Worm (Caenorhabditis elegans) whole organism, late embryonic: ENCODE measurements around the gene sre-27.

Source experiments
- K02D7.2 ChIP-seq: sonication (generic microtip); optimal IDR thresholded peaks from 2 replicates; lab custom pipeline; 2017; ENCODE audit warnings: mild to moderate bottlenecking, missing genetic modification characterization, missing compliant biosample characterization
- Y22D7AL.16 ChIP-seq: sonication (generic microtip); optimal IDR thresholded peaks from 2 replicates; lab custom pipeline; 2016; ENCODE audit warnings: missing genetic modification characterization, missing compliant biosample characterization
- ama-1 ChIP-seq: fragments of 150-350 bp; optimal IDR thresholded peaks from 2 replicates; lab custom pipeline; 2014
- ceh-2 ChIP-seq: sonication (generic microtip); optimal IDR thresholded peaks from 2 replicates; lab custom pipeline; 2016; ENCODE audit warnings: missing genotype, missing genetic modification characterization, missing compliant biosample characterization
- ceh-34 ChIP-seq: sonication (generic microtip); optimal IDR thresholded peaks from 2 replicates; lab custom pipeline; 2016; ENCODE audit warnings: mild to moderate bottlenecking, missing genetic modification characterization, missing compliant biosample characterization
- ceh-9 ChIP-seq: sonication (generic microtip); optimal IDR thresholded peaks from 2 replicates; lab custom pipeline; 2016; ENCODE audit warnings: mild to moderate bottlenecking, missing genetic modification characterization, inconsistent platforms, missing compliant biosample characterization
- che-1 ChIP-seq: sonication (generic microtip); optimal IDR thresholded peaks from 2 replicates; lab custom pipeline; 2016; ENCODE audit warnings: mild to moderate bottlenecking, missing genetic modification characterization, missing compliant biosample characterization
- dve-1 ChIP-seq: sonication (generic microtip); optimal IDR thresholded peaks from 2 replicates; lab custom pipeline; 2017; ENCODE audit warnings: antibody characterized with exemption, mild to moderate bottlenecking, missing genetic modification characterization, missing compliant biosample characterization
- elt-2 ChIP-seq: sonication (generic microtip); optimal IDR thresholded peaks from 2 replicates; lab custom pipeline; 2016; ENCODE audit warnings: missing genetic modification reagents, missing genetic modification characterization, missing compliant biosample characterization
- elt-4 ChIP-seq: sonication (generic microtip); optimal IDR thresholded peaks from 2 replicates; lab custom pipeline; 2016; ENCODE audit warnings: missing genetic modification characterization, missing compliant biosample characterization
- ets-4 ChIP-seq: sonication (generic microtip); optimal IDR thresholded peaks from 2 replicates; lab custom pipeline; 2016; ENCODE audit warnings: missing genetic modification characterization, missing compliant biosample characterization
- eyg-1 ChIP-seq: sonication (generic microtip); optimal IDR thresholded peaks from 2 replicates; lab custom pipeline; 2016; ENCODE audit warnings: missing genotype, missing genetic modification characterization, missing compliant biosample characterization
- fax-1 ChIP-seq: sonication (generic microtip); optimal IDR thresholded peaks from 2 replicates; lab custom pipeline; 2016; ENCODE audit warnings: missing genotype, missing genetic modification characterization, missing compliant biosample characterization
- gmeb-2 ChIP-seq: sonication (generic microtip); optimal IDR thresholded peaks from 2 replicates; lab custom pipeline; 2016; ENCODE audit warnings: missing genetic modification characterization, inconsistent platforms, missing compliant biosample characterization
- hlh-13 ChIP-seq: fragments of 200-800 bp; sonication (Bioruptor generic); optimal IDR thresholded peaks from 2 replicates; lab custom pipeline; 2018; ENCODE audit warnings: mild to moderate bottlenecking, missing genetic modification characterization, missing compliant biosample characterization
- lim-6 ChIP-seq: sonication (generic microtip); optimal IDR thresholded peaks from 2 replicates; lab custom pipeline; 2016; ENCODE audit warnings: missing genetic modification characterization, missing compliant biosample characterization
- madf-2 ChIP-seq: sonication (generic microtip); optimal IDR thresholded peaks from 2 replicates; lab custom pipeline; 2017; ENCODE audit warnings: missing genetic modification characterization, missing compliant biosample characterization
- nhr-11 ChIP-seq: fragments of 150-350 bp; optimal IDR thresholded peaks from 2 replicates; lab custom pipeline; 2014; ENCODE audit warnings: missing biosample characterization, missing genetic modification characterization
- nhr-232 ChIP-seq: sonication (generic microtip); optimal IDR thresholded peaks from 2 replicates; lab custom pipeline; 2016; ENCODE audit warnings: missing genetic modification characterization, missing compliant biosample characterization
- npax-4 ChIP-seq: sonication (generic microtip); optimal IDR thresholded peaks from 2 replicates; lab custom pipeline; 2016; ENCODE audit warnings: missing genetic modification characterization, missing compliant biosample characterization
- pag-3 ChIP-seq: sonication (generic microtip); optimal IDR thresholded peaks from 2 replicates; lab custom pipeline; 2016; ENCODE audit warnings: missing compliant biosample characterization, missing genetic modification characterization, borderline replicate concordance
- pat-9 ChIP-seq: fragments of 200-800 bp; sonication (Bioruptor generic); optimal IDR thresholded peaks from 2 replicates; lab custom pipeline; 2018; ENCODE audit warnings: mild to moderate bottlenecking, missing genetic modification characterization, moderate library complexity, missing compliant biosample characterization
- pax-1 ChIP-seq: fragments of 150-350 bp; optimal IDR thresholded peaks from 2 replicates; lab custom pipeline; 2014; ENCODE audit warnings: missing biosample characterization, missing genetic modification characterization
- pha-4 ChIP-seq: fragments of 150-350 bp; optimal IDR thresholded peaks from 2 replicates; lab custom pipeline; 2018; ENCODE audit warnings: missing biosample characterization, missing genetic modification reagents, missing genetic modification characterization
- pqm-1 ChIP-seq: sonication (generic microtip); optimal IDR thresholded peaks from 2 replicates; lab custom pipeline; 2016; ENCODE audit warnings: missing genetic modification characterization, missing compliant biosample characterization
- pros-1 ChIP-seq: fragments of 150-350 bp; optimal IDR thresholded peaks from 2 replicates; lab custom pipeline; 2014; ENCODE audit warnings: missing biosample characterization, missing genetic modification reagents, missing genetic modification characterization
- ref-2 ChIP-seq: sonication (generic microtip); optimal IDR thresholded peaks from 2 replicates; lab custom pipeline; 2016; ENCODE audit warnings: missing genetic modification characterization, missing compliant biosample characterization
- rnt-1 ChIP-seq: sonication (generic microtip); optimal IDR thresholded peaks from 2 replicates; lab custom pipeline; 2016; ENCODE audit warnings: missing genetic modification characterization, missing compliant biosample characterization
- sox-4 ChIP-seq: sonication (generic microtip); optimal IDR thresholded peaks from 2 replicates; lab custom pipeline; 2017; ENCODE audit warnings: mild to moderate bottlenecking, missing genetic modification characterization, inconsistent platforms, missing compliant biosample characterization
- tbx-2 ChIP-seq: sonication (generic microtip); optimal IDR thresholded peaks from 2 replicates; lab custom pipeline; 2016; ENCODE audit warnings: missing genetic modification characterization, missing compliant biosample characterization
- unc-3 ChIP-seq, 2 experiments: fragments of 200-800 bp in 1 of 2; sonication (Bioruptor generic) in 1 of 2; sonication (generic microtip) in 1 of 2; conservative IDR thresholded peaks in 1 of 2; optimal IDR thresholded peaks in 1 of 2; 2 replicates each; pipeline versions ENCODE4 v1.3.6 to Lab custom; 2016 to 2022; ENCODE audit warnings: missing compliant biosample characterization in 2 of 2, missing genetic modification characterization in 2 of 2, missing genetic modification reagents in 1 of 2
- unc-86 ChIP-seq: sonication (generic microtip); optimal IDR thresholded peaks from 2 replicates; lab custom pipeline; 2016; ENCODE audit warnings: missing genetic modification characterization, missing compliant biosample characterization
- ztf-16 ChIP-seq: sonication (generic microtip); optimal IDR thresholded peaks from 2 replicates; lab custom pipeline; 2017; ENCODE audit warnings: missing genetic modification characterization, missing compliant biosample characterization

sre-27 gene

ce11 chrII:12425644-12426222 lies 8.3 kb upstream of the sre-27 start, which contains the start of gene daf-22:
Gene daf-22, minus strand, starts transcription at chrII:12425694.
- no peak for TF ChIP-seq ceh-9 (tag; lab: Kevin White, UChicago)
- TF ChIP-seq elt-2 (tag; lab: Kevin White, UChicago), result peak; percentile 76
- TF ChIP-seq, all 69 proteins: peak for 1

DNA sequence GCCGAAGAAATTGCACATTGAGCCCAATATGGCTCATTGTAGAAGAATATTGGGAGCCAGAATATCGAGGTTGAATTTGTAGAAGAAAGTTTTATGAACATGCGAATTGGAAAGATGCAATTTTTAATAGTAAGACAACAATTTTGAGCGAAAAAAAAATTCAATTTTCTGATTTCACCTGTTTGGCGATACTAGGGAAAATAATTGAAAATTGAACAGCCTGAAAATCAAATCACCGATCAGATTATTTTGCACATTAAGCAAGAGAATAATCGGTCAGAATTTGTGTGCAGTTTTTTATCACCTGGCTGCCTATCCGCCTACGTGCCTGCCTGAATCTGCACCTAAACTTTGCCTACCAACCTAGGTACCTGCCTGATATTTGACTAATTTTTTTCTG lies 3.1 kb upstream of the sre-27 start, which contains the start of gene sre-26:
TSS of gene sre-26 (minus strand) at position 101 of the 400 bp plus-strand sequence.
- TF ChIP-seq ets-4 (tag; lab: Kevin White, UChicago), result no peak
- no peak for TF ChIP-seq gmeb-2 (tag; lab: Kevin White, UChicago)
- no peak for TF ChIP-seq K02D7.2 (tag; lab: Kevin White, UChicago)
- TF ChIP-seq unc-86, result no peak
- TF ChIP-seq pat-9 (tag; lab: Kevin White, UChicago), result no peak
- no peak for TF ChIP-seq eyg-1 (tag; lab: Kevin White, UChicago)
- no peak for TF ChIP-seq elt-2 (tag; lab: Kevin White, UChicago)
- no peak for TF ChIP-seq nhr-11 (tag; lab: Kevin White, UChicago)
- TF ChIP-seq pqm-1, result no peak
- no peak for TF ChIP-seq lim-6 (tag; lab: Kevin White, UChicago)
- TF ChIP-seq nhr-232 (tag; lab: Kevin White, UChicago), result no peak
- no peak for TF ChIP-seq ceh-9 (tag; lab: Kevin White, UChicago)
- no peak for TF ChIP-seq ceh-2

DNA sequence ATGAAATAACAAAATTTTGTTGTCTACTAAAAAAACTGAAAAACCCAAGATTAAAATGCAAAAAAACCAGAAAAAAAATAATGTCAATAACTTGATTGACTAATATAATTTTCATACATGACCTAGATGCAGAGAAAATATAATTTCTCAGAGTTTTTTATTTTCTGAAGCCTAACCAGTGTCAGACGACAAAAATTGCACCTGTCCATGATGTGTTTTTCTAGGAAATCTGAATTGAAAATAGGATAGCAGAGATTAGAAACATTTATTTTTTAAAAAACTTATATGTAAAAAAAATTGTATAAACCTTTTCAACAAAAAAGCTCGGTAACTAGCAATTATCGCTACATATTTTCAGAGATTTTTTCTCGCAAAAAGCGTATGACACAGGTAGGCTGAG lies 582 bp upstream of the sre-27 start:
- no peak for TF ChIP-seq eyg-1 (tag; lab: Kevin White, UChicago)
- TF ChIP-seq unc-3 (GFP tag; conservative IDR thresholded peaks at IDR 0.05; lab: Robert Waterston, UW), result no peak
- TF ChIP-seq unc-3 (tag; optimal IDR thresholded peaks at IDR 0.05; lab: Kevin White, UChicago), result no peak
- TF ChIP-seq pag-3, result no peak
- no peak for TF ChIP-seq pha-4 (tag; lab: Kevin White, UChicago)
- TF ChIP-seq pqm-1, result no peak
- TF ChIP-seq, all 69 proteins: peak for 0

DNA sequence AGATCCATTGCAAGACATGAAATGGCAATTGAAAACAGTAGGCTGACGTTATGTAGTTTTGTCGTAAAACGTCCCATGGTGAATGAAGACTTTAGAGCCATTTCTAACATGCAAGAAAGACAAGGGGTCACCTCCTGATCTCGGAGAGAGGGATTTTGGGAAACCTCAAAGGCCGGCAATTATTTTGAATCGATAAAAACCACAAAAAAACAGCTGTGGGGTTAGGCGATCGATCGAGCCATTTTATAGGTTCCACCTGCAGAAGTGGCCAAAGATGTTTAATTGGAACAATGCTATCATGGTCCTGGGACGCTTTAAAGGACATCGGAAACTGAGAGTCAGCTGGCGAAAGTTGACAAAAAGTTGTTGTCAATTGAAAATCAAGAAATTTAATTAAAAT lies 2.6 kb downstream of the sre-27 start, which contains the start of gene Y57A10C.11:
TSS of gene Y57A10C.11 (minus strand) at position 101 of the 400 bp plus-strand sequence.
- TF ChIP-seq madf-2 (tag; lab: Kevin White, UChicago), result no peak
- TF ChIP-seq npax-4, result no peak

DNA sequence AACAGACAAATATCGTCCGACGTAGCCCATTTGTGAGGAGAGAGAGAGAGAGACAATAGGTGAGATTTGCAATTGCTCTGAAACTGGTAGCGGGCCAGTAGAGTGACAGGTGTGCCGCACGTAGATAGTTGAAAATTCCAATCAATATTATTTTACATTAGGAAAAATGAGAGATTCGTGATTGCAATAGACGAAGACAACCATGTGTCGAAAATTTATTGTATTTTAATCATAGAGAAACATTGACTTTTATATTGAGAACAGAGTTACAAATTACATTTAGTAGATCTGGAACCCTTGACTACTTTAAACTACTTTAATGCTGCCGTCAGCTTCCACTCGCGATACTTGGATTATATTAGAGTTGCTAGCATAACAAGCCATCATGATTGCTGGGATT lies 5.0 kb downstream of the sre-27 start, which contains the start of gene Y57A10C.1:
TSS of gene Y57A10C.1 (minus strand) at position 101 of the 400 bp plus-strand sequence.
- no peak for TF ChIP-seq sox-4
- TF ChIP-seq hlh-13 (GFP tag; lab: Kevin White, UChicago), result no peak

DNA sequence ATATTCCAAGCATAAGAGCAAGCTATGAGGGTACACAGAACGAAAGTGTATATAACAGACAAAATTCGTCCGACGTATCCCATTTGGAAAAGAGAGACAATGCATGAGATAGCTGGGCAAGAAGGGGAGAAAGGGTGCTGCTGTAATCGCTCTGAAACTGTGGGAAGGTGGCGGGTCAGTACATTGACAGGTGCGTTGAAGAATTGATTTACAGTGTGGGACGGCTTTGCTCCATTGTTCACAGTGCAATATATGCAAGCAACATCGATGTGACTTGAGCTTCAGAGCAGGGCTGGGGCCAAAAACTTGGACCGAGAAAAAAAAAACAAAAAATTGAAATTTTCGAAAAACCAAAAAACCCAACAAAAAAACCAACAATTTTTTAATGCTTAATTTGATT lies 7.3 kb downstream of the sre-27 start, which contains the start of gene F57G9.3:
TSS of gene F57G9.3 (minus strand) at position 101 of the 400 bp plus-strand sequence.
- TF ChIP-seq ref-2 (no peak), rnt-1 (no peak), ceh-34 (no peak), pha-4 (tag; lab: Kevin White, UChicago) (no peak), madf-2 (tag; lab: Kevin White, UChicago) (no peak), che-1 (tag; lab: Kevin White, UChicago) (no peak), ama-1 (no peak), fax-1 (tag; lab: Kevin White, UChicago) (no peak), Y22D7AL.16 (tag; lab: Kevin White, UChicago) (no peak), npax-4 (no peak), elt-4 (tag; lab: Kevin White, UChicago) (no peak), gmeb-2 (tag; lab: Kevin White, UChicago) (no peak), nhr-232 (tag; lab: Kevin White, UChicago) (no peak), tbx-2 (tag; lab: Kevin White, UChicago) (no peak), lim-6 (tag; lab: Kevin White, UChicago) (no peak), ets-4 (tag; lab: Kevin White, UChicago) (no peak), pros-1 (tag; lab: Kevin White, UChicago) (no peak), dve-1 (tag; lab: Kevin White, UChicago) (no peak), pax-1 (tag; lab: Kevin White, UChicago) (no peak), ztf-16 (tag; lab: Kevin White, UChicago) (no peak)
